Worm (Caenorhabditis elegans) whole organism, L1 larva: ENCODE measurements around the gene acbp-6.

ENCODE experiments used
- Y116A8C.19 ChIP-seq: sonication (generic microtip); optimal IDR thresholded peaks from 2 replicates; lab custom pipeline; 2016; ENCODE audit warnings: missing compliant biosample characterization, missing genetic modification characterization, borderline replicate concordance
- dpl-1 ChIP-seq, 3 experiments: fragments of 150-350 bp in 2 of 3; sonication (generic microtip) in 1 of 3; optimal IDR thresholded peaks; 2 replicates each; lab custom pipeline; 2014 to 2017; ENCODE audit warnings: missing biosample characterization in 3 of 3, missing genetic modification characterization in 3 of 3, missing genetic modification reagents in 3 of 3
- efl-1 ChIP-seq, 4 experiments: fragments of 150-350 bp; optimal IDR thresholded peaks in 3 of 4; peaks in 1 of 4; 1 replicate in 1 of 4; 2 replicates in 3 of 4; lab custom pipeline; 2014; ENCODE audit warnings: missing biosample characterization in 2 of 4, missing genetic modification characterization in 2 of 4, missing genetic modification reagents in 2 of 4
- egl-27 ChIP-seq, 2 experiments: fragments of 150-350 bp in 1 of 2; sonication (generic microtip); optimal IDR thresholded peaks; 3 replicates each; lab custom pipeline; 2017 to 2018; ENCODE audit warnings: missing biosample characterization in 2 of 2, missing genetic modification characterization in 2 of 2, missing genetic modification reagents in 2 of 2
- fkh-10 ChIP-seq: sonication (generic microtip); optimal IDR thresholded peaks from 2 replicates; lab custom pipeline; 2017; ENCODE audit warnings: missing biosample characterization, missing genetic modification reagents, missing genetic modification characterization
- fos-1 ChIP-seq: fragments of 150-350 bp; optimal IDR thresholded peaks from 2 replicates; lab custom pipeline; 2014; ENCODE audit warnings: missing biosample characterization, missing genetic modification characterization
- nhr-237 ChIP-seq: fragments of 150-350 bp; optimal IDR thresholded peaks from 2 replicates; lab custom pipeline; 2014; ENCODE audit warnings: missing biosample characterization, missing genetic modification characterization
- nhr-77 ChIP-seq: fragments of 150-350 bp; optimal IDR thresholded peaks from 2 replicates; lab custom pipeline; 2014; ENCODE audit warnings: missing biosample characterization, missing genetic modification characterization
- pag-3 ChIP-seq: sonication (generic microtip); optimal IDR thresholded peaks from 2 replicates; lab custom pipeline; 2017; ENCODE audit warnings: missing genetic modification characterization, mild to moderate bottlenecking, missing compliant biosample characterization, antibody characterized with exemption, borderline replicate concordance; ENCODE audit not compliant: insufficient read depth
- pqm-1 ChIP-seq: sonication (generic microtip); optimal IDR thresholded peaks from 3 replicates; lab custom pipeline; 2017; ENCODE audit warnings: missing biosample characterization, missing genetic modification characterization
- snpc-4 ChIP-seq: fragments of 150-350 bp; optimal IDR thresholded peaks from 2 replicates; lab custom pipeline; 2014; ENCODE audit warnings: missing biosample characterization, missing genetic modification characterization
- snu-23 ChIP-seq: sonication (generic microtip); optimal IDR thresholded peaks from 2 replicates; lab custom pipeline; 2016; ENCODE audit warnings: missing genetic modification characterization, missing compliant biosample characterization
- unc-130 ChIP-seq: fragments of 150-350 bp; optimal IDR thresholded peaks from 2 replicates; lab custom pipeline; 2017; ENCODE audit warnings: missing biosample characterization, missing genetic modification characterization, inconsistent platforms

DNA sequence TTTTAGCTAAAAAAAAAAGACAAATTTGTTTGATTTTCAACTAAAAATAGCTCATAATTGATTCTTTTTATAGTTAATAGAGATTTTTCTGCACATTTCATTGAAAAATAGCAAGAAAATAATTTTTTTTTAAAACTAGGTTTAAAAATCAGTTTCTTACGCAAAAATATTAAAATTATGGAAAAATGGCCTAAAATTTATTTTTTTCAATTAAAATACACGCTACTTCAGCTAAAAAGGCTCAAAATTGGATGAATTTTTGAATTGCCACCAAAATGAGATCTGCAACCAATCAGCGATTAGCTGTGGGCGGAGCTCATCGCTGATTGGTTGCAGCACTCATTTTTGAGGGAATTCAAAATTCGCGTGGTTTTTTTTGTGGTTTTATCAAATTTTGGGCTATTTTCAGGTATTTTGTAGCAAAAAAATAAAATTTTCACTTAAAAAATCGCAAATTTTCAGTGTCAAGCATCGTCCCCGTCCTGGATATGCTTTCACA is 10.4 kb downstream of the acbp-6 start:
- TF ChIP-seq nhr-77 (tag; lab: Kevin White, UChicago) (no peak), pqm-1 (tag; lab: Kevin White, UChicago) (no peak), nhr-237 (no peak), snu-23 (no peak), efl-1 (optimal IDR thresholded peaks at IDR 0.05; lab: Kevin White, UChicago) (no peak), efl-1 (GFP tag; optimal IDR thresholded peaks at IDR 0.05 in 1 of 2; lab: Kevin White, UChicago) (peak; percentile 55 to 91), dpl-1 (GFP tag; optimal IDR thresholded peaks at IDR 0.05; lab: Kevin White, UChicago) (peak in 1 of 3 experiments; percentile 8), snpc-4 (tag; lab: Kevin White, UChicago) (no peak), Y116A8C.19 (no peak), unc-130 (tag; lab: Kevin White, UChicago) (no peak), pag-3 (tag; lab: Kevin White, UChicago) (no peak), fkh-10 (GFP tag; lab: Kevin White, UChicago) (no peak), egl-27 (tag; optimal IDR thresholded peaks at IDR 0.05; lab: Kevin White, UChicago) (no peak), fos-1 (no peak)
